Worm (Caenorhabditis elegans) whole organism, L4 larva: ENCODE results near the gene srz-44.

Experiments
- F44E2.7 ChIP-seq: fragments of 200-800 bp; sonication (Bioruptor generic); IDR thresholded peaks from 2 replicates; pipeline ENCODE4 v2.1.2; 2022; ENCODE audit warnings: missing genetic modification characterization, missing compliant biosample characterization
- Y5F2A.4 ChIP-seq: fragments of 200-800 bp; sonication (Bioruptor generic); optimal IDR thresholded peaks from 2 replicates; lab custom pipeline; 2018; ENCODE audit warnings: mild to moderate bottlenecking, missing genetic modification characterization, missing compliant biosample characterization
- ama-1 ChIP-seq: fragments of 150-350 bp; optimal IDR thresholded peaks from 2 replicates; lab custom pipeline; 2014; ENCODE audit warnings: inconsistent platforms, mixed read lengths
- ceh-82 ChIP-seq: sonication (generic microtip); optimal IDR thresholded peaks from 2 replicates; lab custom pipeline; 2017; ENCODE audit warnings: missing biosample characterization, missing genetic modification characterization
- lin-1 ChIP-seq: fragments of 200-800 bp; sonication (Bioruptor generic); IDR thresholded peaks from 2 replicates; pipeline ENCODE4 v1.3.6; 2022; ENCODE audit warnings: missing genetic modification reagents, missing genetic modification characterization, missing compliant biosample characterization
- nhr-25 ChIP-seq: sonication (generic microtip); optimal IDR thresholded peaks from 2 replicates; lab custom pipeline; 2017; ENCODE audit warnings: missing genetic modification characterization, mild to moderate bottlenecking, missing compliant biosample characterization, antibody characterized with exemption, moderate library complexity, borderline replicate concordance; ENCODE audit not compliant: insufficient read depth
- nhr-48 ChIP-seq: sonication (generic microtip); optimal IDR thresholded peaks from 2 replicates; lab custom pipeline; 2016; ENCODE audit warnings: mild to moderate bottlenecking, missing genetic modification characterization, missing compliant biosample characterization
- zag-1 ChIP-seq: fragments of 150-350 bp; optimal IDR thresholded peaks from 2 replicates; lab custom pipeline; 2014; ENCODE audit warnings: missing biosample characterization, missing genetic modification characterization

- TF ChIP-seq lin-1, result no peak
- TF ChIP-seq nhr-48 (tag; lab: Kevin White, UChicago), result no peak
- no peak for TF ChIP-seq nhr-25 (tag; lab: Kevin White, UChicago)
- no peak for TF ChIP-seq ceh-82
- TF ChIP-seq Y5F2A.4 (GFP tag; lab: Kevin White, UChicago), result no peak
- no peak for TF ChIP-seq F44E2.7
- no peak for TF ChIP-seq zag-1 (tag; lab: Kevin White, UChicago)
- TF ChIP-seq ama-1 (lab: Kevin White, UChicago), result no peak
Observed at ce11 chrV:15629543-15629942, 9.2 kb downstream of the srz-44 start, which contains the start of gene str-248.
